Fruit fly (Drosophila melanogaster) whole organism, embryonic: ENCODE data around the gene CG42728.

ENCODE experiments used
- Aef1 ChIP-seq: fragments of 200-800 bp; sonication (Bioruptor generic); IDR thresholded peaks from 3 replicates; pipeline ENCODE4 v1.3.6; 2022; ENCODE audit warnings: missing biosample characterization, missing genetic modification characterization
- Bdp1 ChIP-seq: fragments of 200-800 bp; sonication (Bioruptor generic); optimal IDR thresholded peaks from 3 replicates; lab custom pipeline; 2016; ENCODE audit warnings: missing biosample characterization, missing genetic modification characterization
- BtbVII ChIP-seq: fragments of 200-800 bp; sonication (Bioruptor generic); optimal IDR thresholded peaks from 3 replicates; lab custom pipeline; 2017; ENCODE audit warnings: missing biosample characterization, mild to moderate bottlenecking, missing genetic modification characterization
- CG1024 ChIP-seq: fragments of 200-800 bp; sonication (Bioruptor generic); IDR thresholded peaks from 2 replicates; pipeline ENCODE4 v1.3.6; 2022; ENCODE audit warnings: missing biosample characterization, missing genetic modification characterization
- CG10267 ChIP-seq: fragments of 200-800 bp; sonication (Bioruptor generic); optimal IDR thresholded peaks from 2 replicates; lab custom pipeline; 2018; ENCODE audit warnings: missing biosample characterization, mild to moderate bottlenecking, missing genetic modification characterization, moderate library complexity
- CG10959 ChIP-seq: fragments of 200-800 bp; sonication (Bioruptor generic); IDR thresholded peaks from 2 replicates; pipeline ENCODE4 v1.3.6; 2022; ENCODE audit warnings: missing biosample characterization, missing genetic modification characterization
- CG12155 ChIP-seq: fragments of 200-800 bp; sonication (Bioruptor generic); optimal IDR thresholded peaks from 3 replicates; lab custom pipeline; 2016; ENCODE audit warnings: missing biosample characterization, missing genetic modification characterization
- CG12391 ChIP-seq: fragments of 200-800 bp; sonication (Bioruptor generic); optimal IDR thresholded peaks from 3 replicates; lab custom pipeline; 2018; ENCODE audit warnings: missing biosample characterization, mild to moderate bottlenecking, missing genetic modification characterization, moderate library complexity
- CG13296 ChIP-seq: fragments of 200-800 bp; sonication (Bioruptor generic); optimal IDR thresholded peaks from 3 replicates; lab custom pipeline; 2018; ENCODE audit warnings: missing biosample characterization, mild to moderate bottlenecking, missing genetic modification characterization
- CG13624 ChIP-seq: fragments of 200-800 bp; sonication (Bioruptor generic); optimal IDR thresholded peaks from 2 replicates; lab custom pipeline; 2016; ENCODE audit warnings: missing biosample characterization, missing genetic modification characterization
- CG14014 ChIP-seq: fragments of 200-800 bp; sonication (Bioruptor generic); IDR thresholded peaks from 2 replicates; pipeline ENCODE4 v1.3.6; 2022; ENCODE audit warnings: missing biosample characterization, missing genetic modification characterization
- CG14965 ChIP-seq: fragments of 200-800 bp; sonication (Bioruptor generic); optimal IDR thresholded peaks from 2 replicates; lab custom pipeline; 2016; ENCODE audit warnings: missing biosample characterization, missing genetic modification characterization, borderline replicate concordance
- CG1529 ChIP-seq: fragments of 200-800 bp; sonication (Bioruptor generic); optimal IDR thresholded peaks from 3 replicates; lab custom pipeline; 2018; ENCODE audit warnings: missing biosample characterization, missing genetic modification characterization
- CG15514 ChIP-seq: fragments of 200-800 bp; sonication (Bioruptor generic); optimal IDR thresholded peaks from 3 replicates; lab custom pipeline; 2017; ENCODE audit warnings: missing biosample characterization, missing genetic modification characterization, mild to moderate bottlenecking, moderate library complexity, missing genetic modification reagents
- CG17361 ChIP-seq: fragments of 200-800 bp; sonication (Bioruptor generic); IDR thresholded peaks from 3 replicates; pipeline ENCODE4 v1.3.6; 2022; ENCODE audit warnings: missing biosample characterization, missing genetic modification characterization
- CG18619 ChIP-seq: fragments of 200-800 bp; sonication (Bioruptor generic); optimal IDR thresholded peaks from 3 replicates; lab custom pipeline; 2017; ENCODE audit warnings: missing biosample characterization, mild to moderate bottlenecking, missing genetic modification characterization
- CG2120 ChIP-seq: fragments of 200-800 bp; sonication (Bioruptor generic); optimal IDR thresholded peaks from 3 replicates; lab custom pipeline; 2016; ENCODE audit warnings: missing biosample characterization, missing genetic modification characterization
- CG2199 ChIP-seq: fragments of 200-800 bp; sonication (Bioruptor generic); IDR thresholded peaks from 3 replicates; pipeline ENCODE4 v1.3.6; 2022; ENCODE audit warnings: missing biosample characterization, missing genetic modification characterization
- CG30020 ChIP-seq: fragments of 200-800 bp; optimal IDR thresholded peaks from 2 replicates; lab custom pipeline; 2019; ENCODE audit warnings: missing biosample characterization, mild to moderate bottlenecking, missing genetic modification characterization, moderate library complexity
- CG34224 ChIP-seq: fragments of 200-800 bp; sonication (Bioruptor generic); IDR thresholded peaks from 3 replicates; pipeline ENCODE4 v1.3.6; 2022; ENCODE audit warnings: missing biosample characterization, missing genetic modification characterization; ENCODE audit not compliant: partially characterized antibody
- CG5245 ChIP-seq: fragments of 200-800 bp; sonication (Bioruptor generic); optimal IDR thresholded peaks from 3 replicates; lab custom pipeline; 2016; ENCODE audit warnings: missing biosample characterization, missing genetic modification characterization
- CG6654 ChIP-seq: fragments of 200-800 bp; sonication (Bioruptor generic); optimal IDR thresholded peaks from 2 replicates; lab custom pipeline; 2017; ENCODE audit warnings: missing biosample characterization, mild to moderate bottlenecking, missing genetic modification characterization
- CG8765 ChIP-seq: fragments of 200-800 bp; sonication (Bioruptor generic); IDR thresholded peaks from 2 replicates; pipeline ENCODE4 v1.3.6; 2022; ENCODE audit warnings: missing biosample characterization, missing genetic modification characterization
- CkIIα-i1 ChIP-seq: fragments of 200-800 bp; sonication (Bioruptor generic); IDR thresholded peaks from 2 replicates; pipeline ENCODE4 v1.3.6; 2022; ENCODE audit warnings: missing biosample characterization, missing genetic modification characterization
- Dfd ChIP-seq, 2 experiments: fragments of >200 bp; optimal IDR thresholded peaks; 2 replicates each; lab custom pipeline; 2017; ENCODE audit warnings: missing biosample characterization in 2 of 2, missing genetic modification characterization in 2 of 2
- Dll ChIP-seq: fragments of 200-800 bp; sonication (Bioruptor generic); IDR thresholded peaks from 4 replicates; pipeline ENCODE4 v1.3.6; 2022; ENCODE audit warnings: missing biosample characterization, missing genetic modification characterization; ENCODE audit not compliant: partially characterized antibody
- Ets97D ChIP-seq: fragments of 200-800 bp; sonication (Bioruptor generic); optimal IDR thresholded peaks from 3 replicates; lab custom pipeline; 2016; ENCODE audit warnings: missing biosample characterization, missing genetic modification characterization
- Fer2 ChIP-seq: fragments of 200-800 bp; sonication (Bioruptor generic); optimal IDR thresholded peaks from 2 replicates; lab custom pipeline; 2018; ENCODE audit warnings: missing biosample characterization, mild to moderate bottlenecking, missing genetic modification characterization, moderate library complexity
- Gug ChIP-seq: fragments of 200-800 bp; sonication (Bioruptor generic); IDR thresholded peaks from 4 replicates; pipeline ENCODE4 v1.3.6; 2022; ENCODE audit warnings: missing biosample characterization, missing genetic modification characterization
- HHEX ChIP-seq: fragments of 200-800 bp; sonication (Bioruptor generic); optimal IDR thresholded peaks from 3 replicates; lab custom pipeline; 2017; ENCODE audit warnings: missing biosample characterization, mild to moderate bottlenecking, missing genetic modification characterization, missing genetic modification reagents
- HLH3B ChIP-seq: fragments of 200-800 bp; sonication (Bioruptor generic); IDR thresholded peaks from 2 replicates; pipeline ENCODE4 v1.3.6; 2022; ENCODE audit warnings: missing biosample characterization, missing genetic modification characterization
- Hmr ChIP-seq: fragments of 200-800 bp; sonication (Bioruptor generic); optimal IDR thresholded peaks from 3 replicates; lab custom pipeline; 2017; ENCODE audit warnings: mild to moderate bottlenecking, missing biosample characterization, missing genetic modification reagents, missing genetic modification characterization
- Hr39 ChIP-seq: fragments of >200 bp; optimal IDR thresholded peaks from 2 replicates; lab custom pipeline; 2017
- Meics ChIP-seq: fragments of 200-800 bp; sonication (Bioruptor generic); optimal IDR thresholded peaks from 2 replicates; lab custom pipeline; 2017; ENCODE audit warnings: missing biosample characterization, mild to moderate bottlenecking, missing genetic modification characterization
- Opbp ChIP-seq: fragments of 200-800 bp; sonication (Bioruptor generic); IDR thresholded peaks from 3 replicates; pipeline ENCODE4 v1.3.6; 2022; ENCODE audit warnings: missing biosample characterization, missing genetic modification characterization; ENCODE audit not compliant: partially characterized antibody
- Usf ChIP-seq: fragments of 200-800 bp; sonication (Bioruptor generic); optimal IDR thresholded peaks from 2 replicates; lab custom pipeline; 2017; ENCODE audit warnings: missing genotype, missing biosample characterization, missing genetic modification characterization
- az2 ChIP-seq: fragments of 200-800 bp; sonication (Bioruptor generic); optimal IDR thresholded peaks from 3 replicates; lab custom pipeline; 2016; ENCODE audit warnings: missing biosample characterization, missing genetic modification characterization
- chm ChIP-seq: fragments of 200-800 bp; sonication (Bioruptor generic); IDR thresholded peaks from 2 replicates; pipeline ENCODE4 v1.3.6; 2022; ENCODE audit warnings: missing biosample characterization, missing genetic modification characterization
- chn ChIP-seq: fragments of 200-800 bp; sonication (Bioruptor generic); optimal IDR thresholded peaks from 2 replicates; lab custom pipeline; 2016; ENCODE audit warnings: missing biosample characterization, missing genetic modification characterization
- ci ChIP-seq: fragments of 200-800 bp; sonication (Bioruptor generic); IDR thresholded peaks from 3 replicates; pipeline ENCODE4 v1.3.6; 2022; ENCODE audit warnings: missing biosample characterization, missing genetic modification characterization
- dan ChIP-seq: fragments of 200-800 bp; sonication (Bioruptor generic); IDR thresholded peaks from 2 replicates; pipeline ENCODE4 v1.3.6; 2022; ENCODE audit warnings: missing biosample characterization, missing genetic modification characterization
- ems ChIP-seq: fragments of 200-800 bp; sonication (Bioruptor generic); optimal IDR thresholded peaks from 3 replicates; lab custom pipeline; 2016; ENCODE audit warnings: missing biosample characterization, missing genetic modification characterization
- esg ChIP-seq: fragments of 200-800 bp; sonication (Bioruptor generic); conservative IDR thresholded peaks from 2 replicates; pipeline ENCODE4 v1.3.6; 2022; ENCODE audit warnings: missing biosample characterization, missing genetic modification characterization
- grau ChIP-seq: fragments of 200-800 bp; optimal IDR thresholded peaks from 3 replicates; lab custom pipeline; 2019; ENCODE audit warnings: missing biosample characterization, mild to moderate bottlenecking, missing genetic modification characterization, moderate library complexity
- knrl ChIP-seq: fragments of 200-800 bp; sonication (Bioruptor generic); IDR thresholded peaks from 3 replicates; pipeline ENCODE4 v1.3.6; 2022; ENCODE audit warnings: missing biosample characterization, missing genetic modification characterization; ENCODE audit not compliant: partially characterized antibody
- mirr ChIP-seq: fragments of 200-800 bp; sonication (Bioruptor generic); optimal IDR thresholded peaks from 3 replicates; lab custom pipeline; 2018; ENCODE audit warnings: missing biosample characterization, mild to moderate bottlenecking, missing genetic modification characterization
- rib ChIP-seq: fragments of 200-800 bp; sonication (Bioruptor generic); IDR thresholded peaks from 2 replicates; pipeline ENCODE4 v1.3.6; 2022; ENCODE audit warnings: missing biosample characterization, missing genetic modification characterization
- row ChIP-seq: fragments of 200-800 bp; sonication (Bioruptor generic); IDR thresholded peaks from 3 replicates; pipeline ENCODE4 v1.3.6; 2022; ENCODE audit warnings: missing biosample characterization, missing genetic modification characterization
- sens ChIP-seq: fragments of 200-800 bp; sonication (Bioruptor generic); peaks from one replicate; lab custom pipeline; 2016; ENCODE audit warnings: missing biosample characterization, missing genetic modification characterization
- sima ChIP-seq: fragments of 200-800 bp; sonication (Bioruptor generic); optimal IDR thresholded peaks from 2 replicates; lab custom pipeline; 2016; ENCODE audit warnings: missing biosample characterization, missing genetic modification characterization
- so ChIP-seq: fragments of 200-800 bp; sonication (Bioruptor generic); IDR thresholded peaks from 3 replicates; pipeline ENCODE4 v1.3.6; 2022; ENCODE audit warnings: missing biosample characterization, missing genetic modification characterization
- tap ChIP-seq: fragments of 200-800 bp; optimal IDR thresholded peaks from 3 replicates; lab custom pipeline; 2019; ENCODE audit warnings: missing biosample characterization, mild to moderate bottlenecking, missing genetic modification characterization, moderate library complexity
- vvl ChIP-seq: fragments of 200-800 bp; sonication (Bioruptor generic); IDR thresholded peaks from 2 replicates; pipeline ENCODE4 v1.3.6; 2022; ENCODE audit warnings: missing biosample characterization, missing genetic modification characterization

CG42728 gene

DNA sequence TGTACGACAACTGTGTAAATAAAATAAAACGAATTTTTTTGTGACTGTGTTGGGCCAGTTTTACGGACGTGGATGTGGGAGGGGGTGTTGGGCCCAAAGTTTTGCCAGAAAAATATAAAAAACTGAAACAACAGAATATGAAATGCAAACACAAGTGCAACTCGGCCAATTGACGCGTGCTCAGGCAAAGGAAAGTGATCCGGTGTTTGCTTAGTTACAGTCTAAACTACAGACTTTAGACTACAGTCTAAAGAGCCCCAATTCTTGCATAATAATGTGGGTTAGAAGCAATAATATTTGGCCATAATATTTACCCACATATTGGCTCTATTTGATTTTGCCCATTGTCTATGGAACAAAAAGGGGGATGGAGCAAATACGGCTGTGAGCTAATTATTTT, 20.8 kb upstream of the CG42728 start (continued):
- no peak for TF ChIP-seq CG13624 (GFP tag; lab: Kevin White, UChicago)
- TF ChIP-seq mirr (GFP tag; lab: Kevin White, UChicago) = no peak
- TF ChIP-seq CG14014 (GFP tag; lab: Robert Waterston, UW) = peak; percentile 13; the same call in 1 of the 2 replicates
- no peak for TF ChIP-seq CG10959 (GFP tag; lab: Robert Waterston, UW)
- TF ChIP-seq rib (GFP tag; lab: Robert Waterston, UW) = no peak
- peak; percentile 48 for TF ChIP-seq CG15514 (GFP tag; lab: Kevin White, UChicago)
- TF ChIP-seq Fer2 (tag; lab: Kevin White, UChicago) = no peak
- TF ChIP-seq CG5245 (GFP tag; lab: Kevin White, UChicago) = no peak
- peak; percentile 31 for TF ChIP-seq CG2120 (GFP tag; lab: Kevin White, UChicago)
- TF ChIP-seq row = no peak
- TF ChIP-seq tap (tag; lab: Kevin White, UChicago) = no peak
- peak; percentile 11 for TF ChIP-seq CG18619
- no peak for TF ChIP-seq so
- 0 out of 3 replicates have a peak, but pooled peaks have one; percentile 17 for TF ChIP-seq CG17361 (GFP tag; lab: Robert Waterston, UW)
- no peak for TF ChIP-seq chn (GFP tag; lab: Kevin White, UChicago)
- TF ChIP-seq CG30020 (tag; lab: Kevin White, UChicago) = no peak
- TF ChIP-seq az2 (GFP tag; lab: Kevin White, UChicago) = no peak
- no peak for TF ChIP-seq CkIIα-i1
- TF ChIP-seq CG1529 (GFP tag; lab: Kevin White, UChicago) = no peak
- no peak for TF ChIP-seq CG34224 (GFP tag; lab: Robert Waterston, UW)
- TF ChIP-seq Dfd (GFP tag; optimal IDR thresholded peaks at IDR 0.05; lab: Kevin White, UChicago) = no peak
- TF ChIP-seq grau (tag; lab: Kevin White, UChicago) = peak; percentile 4
- TF ChIP-seq ems (GFP tag; lab: Kevin White, UChicago) = no peak
- TF ChIP-seq Usf = no peak
- no peak for TF ChIP-seq CG10267 (tag; lab: Kevin White, UChicago)
- TF ChIP-seq BtbVII = peak; percentile 66
- no peak for TF ChIP-seq Aef1 (GFP tag; lab: Robert Waterston, UW)
- no peak for TF ChIP-seq Dll
- TF ChIP-seq ci = no peak
- no peak for TF ChIP-seq vvl (GFP tag; lab: Robert Waterston, UW)
- TF ChIP-seq HHEX (GFP tag; lab: Kevin White, UChicago) = peak; percentile 34
- TF ChIP-seq esg (GFP tag; lab: Robert Waterston, UW) = no peak
- peak; percentile 69 for TF ChIP-seq Hmr (GFP tag; lab: Kevin White, UChicago)
- peak; percentile 49 for TF ChIP-seq CG13296 (GFP tag; lab: Kevin White, UChicago)
- no peak for TF ChIP-seq Gug (GFP tag; lab: Robert Waterston, UW)
- no peak for TF ChIP-seq CG2199 (GFP tag; lab: Robert Waterston, UW)
- no peak for TF ChIP-seq Hr39 (lab: Kevin White, UChicago)
- no peak for TF ChIP-seq knrl (GFP tag; lab: Robert Waterston, UW)
- TF ChIP-seq CG14965 (GFP tag; lab: Kevin White, UChicago) = no peak
- TF ChIP-seq Bdp1 (GFP tag; lab: Kevin White, UChicago) = no peak
- TF ChIP-seq dan (GFP tag; lab: Robert Waterston, UW) = no peak
- TF ChIP-seq Meics (GFP tag; lab: Kevin White, UChicago) = peak; percentile 53
- TF ChIP-seq chm (GFP tag; lab: Robert Waterston, UW) = no peak
- no peak for TF ChIP-seq Ets97D (GFP tag; lab: Kevin White, UChicago)
- TF ChIP-seq CG6654 (GFP tag; lab: Kevin White, UChicago) = no peak
- TF ChIP-seq HLH3B = no peak
- no peak for TF ChIP-seq Opbp (GFP tag; lab: Robert Waterston, UW)
- no peak for TF ChIP-seq CG1024 (GFP tag; lab: Robert Waterston, UW)
- TF ChIP-seq CG12391 (tag; lab: Kevin White, UChicago) = no peak
- TF ChIP-seq sens (GFP tag; lab: Kevin White, UChicago) = peak; percentile 74
- TF ChIP-seq sima (GFP tag; lab: Kevin White, UChicago) = no peak
- TF ChIP-seq CG12155 (GFP tag; lab: Kevin White, UChicago) = no peak
- no peak for TF ChIP-seq CG8765
